Fruit fly (Drosophila melanogaster): ENCODE data around the gene CG10431.

The CG10431 gene

dm6 chr2L:18979407-18979806 is 4.9 kb downstream of the CG10431 start:
- no peak for TF ChIP-seq noc (tag; optimal IDR thresholded peaks at IDR 0.05)

DNA sequence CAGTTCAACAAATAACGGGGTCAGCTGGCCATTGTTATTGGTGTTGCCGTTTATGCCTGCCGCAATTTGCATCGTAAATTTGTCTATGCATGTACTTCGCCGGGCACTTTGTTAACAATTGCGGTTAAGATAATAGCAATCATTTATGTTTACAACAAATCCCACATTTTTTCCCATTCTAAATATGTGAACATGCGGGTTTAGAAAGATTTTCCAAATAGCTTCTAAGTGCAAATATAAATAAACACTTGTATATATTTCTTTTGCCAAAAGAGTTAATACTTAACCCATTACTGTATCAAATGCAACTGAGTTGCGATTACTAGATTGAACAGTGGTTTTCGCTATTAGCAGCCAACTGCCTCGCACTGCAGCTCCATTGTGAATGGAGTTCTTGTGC is 6.5 kb downstream of the CG10431 start:
- no peak for TF ChIP-seq noc (tag; optimal IDR thresholded peaks at IDR 0.05)

dm6 chr2L:18981484-18981883 is 7.0 kb downstream of the CG10431 start:
- no peak for TF ChIP-seq noc (tag; optimal IDR thresholded peaks at IDR 0.05)

- no peak for TF ChIP-seq noc (tag; optimal IDR thresholded peaks at IDR 0.05)
Observed at dm6 chr2L:18981947-18982579, 7.6 kb downstream of the CG10431 start.

dm6 chr2L:18982826-18983758 is 8.6 kb downstream of the CG10431 start:
- TF ChIP-seq noc (tag; optimal IDR thresholded peaks at IDR 0.05), result no peak

dm6 chr2L:18984158-18984557 is 9.6 kb downstream of the CG10431 start:
- TF ChIP-seq noc (tag; optimal IDR thresholded peaks at IDR 0.05), result no peak

DNA sequence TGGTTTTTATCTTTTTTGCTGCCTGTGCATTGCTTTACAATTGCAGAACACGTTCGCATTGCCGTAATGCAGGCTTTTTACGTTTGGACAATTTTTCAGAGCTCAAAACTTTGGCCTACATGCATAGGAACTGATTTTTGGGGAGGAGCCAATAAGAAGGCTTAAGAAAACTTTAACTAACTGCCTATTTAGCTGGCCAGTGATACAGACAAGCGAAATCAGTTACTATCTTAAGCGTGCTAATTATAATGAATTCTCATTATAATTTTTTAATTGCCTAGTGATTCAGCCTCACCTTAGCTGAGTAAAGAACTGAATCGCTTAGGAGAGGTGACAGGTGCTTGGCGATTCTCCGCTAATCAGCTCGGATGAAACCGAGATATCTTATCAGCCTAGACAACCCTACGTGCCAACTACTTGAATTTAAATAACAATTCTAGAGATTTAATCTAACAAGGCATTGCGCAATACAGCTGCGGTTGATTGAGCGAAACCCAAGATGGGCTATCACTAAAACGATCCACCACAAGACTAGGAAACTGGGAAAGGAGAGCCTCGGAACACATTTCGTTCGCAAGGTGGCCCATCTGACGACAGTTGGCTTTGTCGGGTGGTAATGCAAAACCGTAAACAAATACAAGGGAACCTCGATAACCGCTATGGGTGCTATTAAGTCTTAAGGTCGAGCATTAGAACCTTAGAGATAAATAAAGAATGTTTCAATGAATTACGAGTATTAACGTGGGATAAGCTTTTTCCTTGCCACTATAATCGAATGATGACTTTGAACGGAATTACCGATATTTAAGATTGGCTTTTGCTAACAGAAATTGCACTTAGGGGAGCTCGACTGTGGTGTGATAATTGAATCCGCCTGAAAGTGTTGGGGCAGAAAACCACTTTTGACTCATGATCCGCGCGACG is 11.0 kb downstream of the CG10431 start:
- peak; percentile 83 for TF ChIP-seq noc (tag; optimal IDR thresholded peaks at IDR 0.05)

dm6 chr2L:18986125-18986498 is 11.6 kb downstream of the CG10431 start:
- TF ChIP-seq noc (tag; optimal IDR thresholded peaks at IDR 0.05), result no peak

DNA sequence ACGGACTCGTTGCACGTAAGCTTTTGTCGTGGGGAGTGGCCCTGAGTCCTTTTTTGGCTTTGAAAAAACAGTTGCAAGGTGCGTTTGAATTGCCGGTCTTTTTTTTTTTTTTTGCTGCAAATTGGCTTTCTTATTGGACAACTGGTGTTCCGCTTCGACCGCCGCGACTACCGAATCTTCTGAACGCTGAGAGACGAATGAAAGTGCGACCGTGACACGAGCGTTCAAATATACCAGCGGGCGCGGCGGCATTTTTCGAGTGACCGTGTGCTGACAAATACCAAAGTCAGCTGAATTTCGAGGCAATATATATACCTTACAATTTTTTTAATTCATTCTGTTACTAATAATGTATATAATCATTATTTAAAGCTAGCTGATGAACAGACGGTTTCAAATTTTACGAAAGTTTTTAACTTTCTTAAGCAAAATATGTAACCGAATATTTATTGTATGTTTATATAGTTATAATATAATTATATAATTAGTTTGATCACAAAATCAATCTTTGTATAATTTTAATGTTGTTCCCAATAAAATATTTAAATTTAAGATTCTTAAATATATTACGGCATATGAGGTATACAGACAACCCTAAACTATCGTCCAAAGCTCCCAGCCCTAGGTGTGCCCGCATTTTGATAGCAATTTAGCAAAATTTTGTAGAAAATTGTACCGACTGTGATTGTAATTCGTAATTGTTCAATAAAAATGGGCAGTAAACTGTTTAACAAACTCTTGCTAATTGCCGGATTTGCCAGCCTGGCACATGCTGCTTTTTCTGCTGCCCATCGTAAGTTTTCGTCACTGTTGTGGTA is 12.8 kb downstream of the CG10431 start, which contains the start of the genes Swip-1 and EMC5:
Swip-1 (minus strand) TSS at position 203 of the 818 bp plus-strand sequence.
EMC5 (plus strand) TSS at position 630 of the 818 bp plus-strand sequence.
- peak; percentile 60 for TF ChIP-seq noc (tag; optimal IDR thresholded peaks at IDR 0.05)

DNA sequence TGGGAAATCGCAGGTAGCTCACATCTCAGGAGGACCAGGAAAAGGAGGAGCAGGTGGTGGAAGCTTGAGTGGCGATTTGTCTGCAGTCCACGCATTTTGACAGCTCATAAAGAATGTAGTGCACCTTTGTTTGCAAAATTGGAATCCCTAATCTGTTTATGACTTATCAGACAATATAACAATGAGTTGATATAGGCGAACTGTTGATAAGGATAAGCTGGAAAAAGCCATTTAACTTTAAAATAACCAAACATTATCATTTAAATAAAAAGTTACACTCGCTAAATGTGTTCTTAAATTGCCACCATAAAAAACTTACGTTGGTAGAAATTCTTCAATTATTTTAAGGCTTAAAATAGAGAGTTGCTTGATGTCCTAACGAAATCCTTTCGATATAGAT is 15.6 kb downstream of the CG10431 start, which contains the start of gene CG15170:
CG15170 (minus strand) TSS at position 101 of the 400 bp plus-strand sequence.
- no peak for TF ChIP-seq noc (tag; optimal IDR thresholded peaks at IDR 0.05)

dm6 chr2L:18990720-18991119 is 16.2 kb downstream of the CG10431 start, which contains the start of gene CG15169:
CG15169 (plus strand) TSS chr2L:18991020.
- TF ChIP-seq noc (tag; optimal IDR thresholded peaks at IDR 0.05), result no peak

dm6 chr2L:18992196-18992595 is 17.7 kb downstream of the CG10431 start, which contains the start of gene CG46465:
CG46465 (plus strand) TSS chr2L:18992496.
- no peak for TF ChIP-seq noc (tag; optimal IDR thresholded peaks at IDR 0.05)

dm6 chr2L:18995660-18996417 is 21.3 kb downstream of the CG10431 start, which contains the start of gene CG10650:
CG10650 (minus strand) TSS chr2L:18995934.
- TF ChIP-seq noc (tag; optimal IDR thresholded peaks at IDR 0.05), result peak; percentile 14

- TF ChIP-seq noc (tag; optimal IDR thresholded peaks at IDR 0.05), result no peak
Observed at dm6 chr2L:18997148-18997547, 22.6 kb downstream of the CG10431 start, which contains the start of gene CG31792. CG31792 (plus strand) TSS chr2L:18997448.

Data from whole organism, larva.